Worm (Caenorhabditis elegans) whole organism, early embryonic: ENCODE data around the gene bud-31.

Source experiments
- B0310.2 ChIP-seq: sonication (generic microtip); optimal IDR thresholded peaks from 2 replicates; lab custom pipeline; 2016; ENCODE audit warnings: mild to moderate bottlenecking, missing genetic modification characterization, missing compliant biosample characterization
- F13C5.2 ChIP-seq: sonication (generic microtip); optimal IDR thresholded peaks from 2 replicates; lab custom pipeline; 2017; ENCODE audit warnings: mild to moderate bottlenecking, missing genetic modification characterization, inconsistent platforms, missing compliant biosample characterization
- aly-1 ChIP-seq: sonication (generic microtip); optimal IDR thresholded peaks from 2 replicates; lab custom pipeline; 2016; ENCODE audit warnings: missing genetic modification characterization, missing compliant biosample characterization
- ama-1 ChIP-seq: fragments of 150-350 bp; optimal IDR thresholded peaks from 2 replicates; lab custom pipeline; 2014
- ceh-13 ChIP-seq: fragments of 200-800 bp; sonication (Bioruptor generic); optimal IDR thresholded peaks from 2 replicates; lab custom pipeline; 2018; ENCODE audit warnings: mild to moderate bottlenecking, missing genetic modification characterization, missing compliant biosample characterization
- ceh-36 ChIP-seq: sonication (generic microtip); optimal IDR thresholded peaks from 2 replicates; lab custom pipeline; 2016; ENCODE audit warnings: missing genetic modification characterization, inconsistent platforms, missing compliant biosample characterization
- ets-7 ChIP-seq: sonication (generic microtip); optimal IDR thresholded peaks from 2 replicates; lab custom pipeline; 2016; ENCODE audit warnings: missing genotype, missing genetic modification characterization, missing compliant biosample characterization
- flt-1 ChIP-seq: fragments of 200-800 bp; sonication (Bioruptor generic); IDR thresholded peaks from 2 replicates; pipeline ENCODE4 v1.3.6; 2022; ENCODE audit warnings: missing genetic modification characterization, missing compliant biosample characterization
- hmbx-1 ChIP-seq: sonication (generic microtip); optimal IDR thresholded peaks from 2 replicates; lab custom pipeline; 2016; ENCODE audit warnings: mild to moderate bottlenecking, missing genetic modification characterization, missing compliant biosample characterization
- hmg-4 ChIP-seq: fragments of 200-800 bp; sonication (Bioruptor generic); optimal IDR thresholded peaks from 2 replicates; lab custom pipeline; 2018; ENCODE audit warnings: mild to moderate bottlenecking, missing genetic modification characterization, missing compliant biosample characterization
- hnd-1 ChIP-seq: sonication (generic microtip); optimal IDR thresholded peaks from 2 replicates; lab custom pipeline; 2016; ENCODE audit warnings: missing genetic modification characterization, missing compliant biosample characterization
- pes-1 ChIP-seq: fragments of 200-800 bp; sonication (Bioruptor generic); IDR thresholded peaks from 2 replicates; pipeline ENCODE4 v1.3.6; 2022; ENCODE audit warnings: missing genetic modification reagents, missing genetic modification characterization, missing compliant biosample characterization
- scrt-1 ChIP-seq: fragments of 200-800 bp; sonication (Bioruptor generic); IDR thresholded peaks from 2 replicates; pipeline ENCODE4 v1.3.6; 2022; ENCODE audit warnings: missing genetic modification characterization, missing compliant biosample characterization
- sea-1 ChIP-seq: fragments of 200-800 bp; sonication (Bioruptor generic); conservative IDR thresholded peaks from 2 replicates; pipeline ENCODE4 v1.3.6; 2022; ENCODE audit warnings: missing genetic modification characterization, missing compliant biosample characterization
- tbx-11 ChIP-seq: fragments of 200-800 bp; sonication (Bioruptor generic); IDR thresholded peaks from 2 replicates; pipeline ENCODE4 v1.3.6; 2022; ENCODE audit warnings: missing genetic modification characterization, missing compliant biosample characterization
- tbx-37 ChIP-seq: fragments of 200-800 bp; sonication (Bioruptor generic); conservative IDR thresholded peaks from 2 replicates; pipeline ENCODE4 v1.3.6; 2022; ENCODE audit warnings: missing genetic modification reagents, missing genetic modification characterization, missing compliant biosample characterization
- tra-4 ChIP-seq: sonication (generic microtip); optimal IDR thresholded peaks from 2 replicates; lab custom pipeline; 2017; ENCODE audit warnings: missing genetic modification characterization, missing compliant biosample characterization

bud-31 gene

ce11 chrIII:9721991-9722390 lies 25.7 kb upstream of the bud-31 start:
- TF ChIP-seq tra-4 (no peak), ama-1 (lab: Kevin White, UChicago) (no peak), aly-1 (tag; lab: Kevin White, UChicago) (no peak), flt-1 (no peak), tbx-11 (no peak), hnd-1 (tag; lab: Kevin White, UChicago) (no peak), hmg-4 (GFP tag; lab: Kevin White, UChicago) (no peak), F13C5.2 (tag; lab: Kevin White, UChicago) (no peak)

ce11 chrIII:9720191-9720590 lies 23.9 kb upstream of the bud-31 start, which contains the start of gene ncx-7:
Gene ncx-7, minus strand, starts transcription at chrIII:9720291.
- TF ChIP-seq sea-1 (no peak), tbx-37 (no peak), aly-1 (tag; lab: Kevin White, UChicago) (no peak), flt-1 (no peak), ceh-36 (tag; lab: Kevin White, UChicago) (no peak), tbx-11 (no peak), ama-1 (lab: Kevin White, UChicago) (no peak), F13C5.2 (tag; lab: Kevin White, UChicago) (no peak), hmg-4 (GFP tag; lab: Kevin White, UChicago) (no peak), pes-1 (GFP tag; lab: Robert Waterston, UW) (no peak), hnd-1 (tag; lab: Kevin White, UChicago) (no peak), ets-7 (tag; lab: Kevin White, UChicago) (no peak), ceh-13 (GFP tag; lab: Kevin White, UChicago) (no peak), B0310.2 (tag; lab: Kevin White, UChicago) (no peak), hmbx-1 (tag; lab: Kevin White, UChicago) (no peak), scrt-1 (GFP tag; lab: Robert Waterston, UW) (no peak), tra-4 (no peak)

ce11 chrIII:9717243-9717642 lies 20.9 kb upstream of the bud-31 start:
- no peak for TF ChIP-seq sea-1
- peak; percentile 57 for TF ChIP-seq ama-1 (lab: Kevin White, UChicago)
- no peak for TF ChIP-seq B0310.2 (tag; lab: Kevin White, UChicago)

ce11 chrIII:9714731-9715130 lies 18.4 kb upstream of the bud-31 start:
- TF ChIP-seq sea-1 (no peak), hnd-1 (tag; lab: Kevin White, UChicago) (no peak), hmg-4 (GFP tag; lab: Kevin White, UChicago) (no peak), flt-1 (no peak), hmbx-1 (tag; lab: Kevin White, UChicago) (no peak), ceh-36 (tag; lab: Kevin White, UChicago) (no peak), F13C5.2 (tag; lab: Kevin White, UChicago) (no peak)

ce11 chrIII:9713862-9714261 lies 17.5 kb upstream of the bud-31 start, which contains the start of gene ncx-6:
Gene ncx-6, minus strand, starts transcription at chrIII:9713949.
- TF ChIP-seq hmg-4 (GFP tag; lab: Kevin White, UChicago), result no peak
- TF ChIP-seq tbx-37, result no peak
- no peak for TF ChIP-seq ceh-36 (tag; lab: Kevin White, UChicago)
- TF ChIP-seq ets-7 (tag; lab: Kevin White, UChicago), result no peak
- no peak for TF ChIP-seq aly-1 (tag; lab: Kevin White, UChicago)
- no peak for TF ChIP-seq tbx-11
- TF ChIP-seq ceh-13 (GFP tag; lab: Kevin White, UChicago), result no peak
- TF ChIP-seq F13C5.2 (tag; lab: Kevin White, UChicago), result no peak

ce11 chrIII:9713182-9713581 lies 16.9 kb upstream of the bud-31 start:
- no peak for TF ChIP-seq pes-1 (GFP tag; lab: Robert Waterston, UW)
- TF ChIP-seq tra-4, result no peak
- no peak for TF ChIP-seq hmbx-1 (tag; lab: Kevin White, UChicago)
- TF ChIP-seq F13C5.2 (tag; lab: Kevin White, UChicago), result no peak
- TF ChIP-seq hnd-1 (tag; lab: Kevin White, UChicago), result no peak
- TF ChIP-seq flt-1, result no peak
- no peak for TF ChIP-seq aly-1 (tag; lab: Kevin White, UChicago)
- TF ChIP-seq ceh-36 (tag; lab: Kevin White, UChicago), result no peak
- TF ChIP-seq ama-1 (lab: Kevin White, UChicago), result no peak
- no peak for TF ChIP-seq hmg-4 (GFP tag; lab: Kevin White, UChicago)
- TF ChIP-seq ceh-13 (GFP tag; lab: Kevin White, UChicago), result no peak
- no peak for TF ChIP-seq ets-7 (tag; lab: Kevin White, UChicago)

- TF ChIP-seq scrt-1 (GFP tag; lab: Robert Waterston, UW) (no peak), ets-7 (tag; lab: Kevin White, UChicago) (no peak), pes-1 (GFP tag; lab: Robert Waterston, UW) (no peak), ama-1 (lab: Kevin White, UChicago) (no peak), hmbx-1 (tag; lab: Kevin White, UChicago) (no peak), ceh-36 (tag; lab: Kevin White, UChicago) (no peak), tbx-37 (no peak), F13C5.2 (tag; lab: Kevin White, UChicago) (no peak), hnd-1 (tag; lab: Kevin White, UChicago) (no peak), sea-1 (no peak)
Observed at ce11 chrIII:9711163-9711562, 14.8 kb upstream of the bud-31 start.

ce11 chrIII:9705157-9705905 lies 9.0 kb upstream of the bud-31 start:
- TF ChIP-seq hmg-4 (GFP tag; lab: Kevin White, UChicago) (peak; percentile 60), ceh-13 (GFP tag; lab: Kevin White, UChicago) (no peak), tbx-37 (0 out of 2 replicates have a peak, but pooled peaks have one; percentile 25), pes-1 (GFP tag; lab: Robert Waterston, UW) (0 out of 2 replicates have a peak, but pooled peaks have one; percentile 39), flt-1 (no peak), tbx-11 (no peak), ceh-36 (tag; lab: Kevin White, UChicago) (no peak), F13C5.2 (tag; lab: Kevin White, UChicago) (peak; percentile 20)
